Fruit fly (Drosophila melanogaster) S2 (cell line): ENCODE measurements around the gene EMC2B.

ENCODE experiments used
- CG8478 ChIP-seq: fragments of >200 bp; optimal IDR thresholded peaks from 2 replicates; lab custom pipeline; 2018
- CTCF ChIP-seq, 2 experiments: fragments of >200 bp; optimal IDR thresholded peaks; 2 replicates each; lab custom pipeline; 2018

DNA sequence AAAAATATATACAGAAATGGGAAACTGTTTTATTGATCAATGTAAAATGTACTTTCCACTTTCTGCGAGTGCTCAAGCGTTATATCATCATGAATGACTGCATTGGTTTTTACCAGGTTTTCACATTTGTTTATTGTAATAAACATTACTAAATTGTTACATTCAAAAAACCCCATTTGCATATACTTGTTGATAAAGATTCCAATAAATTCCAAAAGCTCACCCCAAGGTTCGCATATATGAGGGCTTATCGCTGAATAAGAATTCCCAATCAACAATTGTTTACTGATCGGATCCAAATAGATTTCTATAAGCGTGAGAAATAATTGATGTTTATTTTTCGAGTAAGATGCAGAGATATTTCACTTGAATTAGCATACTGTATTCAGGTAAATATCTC lies 11.8 kb upstream of the EMC2B start:
- TF ChIP-seq CTCF (optimal IDR thresholded peaks at IDR 0.05; lab: Kevin White, UChicago) (no peak), CG8478 (lab: Kevin White, UChicago) (no peak)
